Worm (Caenorhabditis elegans) whole organism, L4 larva: ENCODE measurements around the gene Y37H2A.14.

ENCODE experiments used
- F49E8.2 ChIP-seq: sonication (generic microtip); optimal IDR thresholded peaks from 2 replicates; lab custom pipeline; 2016; ENCODE audit warnings: missing compliant biosample characterization, mild to moderate bottlenecking, missing genetic modification characterization, borderline replicate concordance
- T20F7.1 ChIP-seq: fragments of 200-800 bp; sonication (Bioruptor generic); optimal IDR thresholded peaks from 2 replicates; lab custom pipeline; 2018; ENCODE audit warnings: mild to moderate bottlenecking, missing genetic modification characterization, missing compliant biosample characterization
- egl-27 ChIP-seq: sonication (generic microtip); optimal IDR thresholded peaks from 3 replicates; lab custom pipeline; 2017; ENCODE audit warnings: missing biosample characterization, missing genetic modification reagents, missing genetic modification characterization
- pha-4 ChIP-seq, 2 experiments: fragments of 150-350 bp in 1 of 2; fragments of 200-800 bp in 1 of 2; sonication (Bioruptor generic) in 1 of 2; IDR thresholded peaks in 1 of 2; optimal IDR thresholded peaks in 1 of 2; 2 replicates each; pipeline versions ENCODE4 v1.3.6 to Lab custom; 2014 to 2022; ENCODE audit warnings: missing genetic modification characterization in 2 of 2, missing genetic modification reagents in 2 of 2, missing biosample characterization in 1 of 2, missing compliant biosample characterization in 1 of 2
- zfp-3 ChIP-seq: fragments of 200-800 bp; sonication (Bioruptor generic); conservative IDR thresholded peaks from 2 replicates; pipeline ENCODE4 v1.3.6; 2022; ENCODE audit warnings: missing genetic modification reagents, missing genetic modification characterization, missing compliant biosample characterization

DNA sequence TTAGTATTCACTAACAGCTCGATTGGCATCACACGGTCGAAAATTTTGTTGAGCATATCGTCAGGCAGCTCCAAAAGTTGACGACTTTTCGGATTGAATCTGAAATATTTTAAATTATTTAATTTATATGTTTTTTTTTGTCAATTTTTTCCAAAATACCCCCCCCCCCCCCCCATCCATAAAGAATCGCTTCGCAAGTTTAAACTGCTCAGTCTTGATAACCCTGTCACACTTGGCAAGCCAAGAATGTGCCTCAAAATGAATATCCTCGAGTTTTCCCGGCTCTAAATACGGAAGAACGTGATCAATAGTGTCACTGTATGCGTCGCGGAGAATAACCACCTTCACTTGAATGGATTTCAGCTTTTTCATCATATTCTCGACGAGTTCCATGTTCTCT is 10.4 kb upstream of the Y37H2A.14 start, which contains the start of gene Y37H2A.18:
- TF ChIP-seq F49E8.2 (tag; lab: Kevin White, UChicago), result no peak
- no peak for TF ChIP-seq T20F7.1 (GFP tag; lab: Kevin White, UChicago)
- no peak for TF ChIP-seq egl-27 (tag; lab: Kevin White, UChicago)
- TF ChIP-seq zfp-3 (GFP tag; lab: Robert Waterston, UW), result no peak
- no peak for TF ChIP-seq pha-4 (GFP tag; IDR thresholded peaks at IDR 0.05; lab: Robert Waterston, UW)
- TF ChIP-seq pha-4 (tag; optimal IDR thresholded peaks at IDR 0.05; lab: Kevin White, UChicago), result no peak
